Worm (Caenorhabditis elegans): Measurements from ENCODE around the gene F29A7.8.

F29A7.8 gene

ce11 chrII:2752536-2752935 lies 5.3 kb downstream of the F29A7.8 start, which contains the start of gene F29A7.6:
Gene F29A7.6 (minus strand): TSS chrII:2752611.
- TF ChIP-seq tag-97 (GFP tag; IDR thresholded peaks at IDR 0.05) (no peak), hlh-30 (tag; optimal IDR thresholded peaks at IDR 0.05; ENCODE audit: insufficient read depth) (no peak), hlh-11 (tag; optimal IDR thresholded peaks at IDR 0.05) (peak; percentile 25), T20F7.1 (GFP tag; optimal IDR thresholded peaks at IDR 0.05) (no peak), aha-1 (tag) (no peak), ceh-62 (tag; optimal IDR thresholded peaks at IDR 0.05) (no peak), sdz-12 (GFP tag; optimal IDR thresholded peaks at IDR 0.05) (no peak), tra-1 (GFP tag; IDR thresholded peaks at IDR 0.05) (0 out of 2 replicates have a peak, but pooled peaks have one; percentile 6), snpc-4 (tag; optimal IDR thresholded peaks at IDR 0.05) (no peak), gei-8 (GFP tag; optimal IDR thresholded peaks at IDR 0.05) (no peak), aly-2 (tag; optimal IDR thresholded peaks at IDR 0.05) (no peak), pqm-1 (tag; optimal IDR thresholded peaks at IDR 0.05) (no peak), ztf-7 (tag; optimal IDR thresholded peaks at IDR 0.05) (no peak), snpc-1.2 (GFP tag; IDR thresholded peaks at IDR 0.05) (no peak), ceh-44 (GFP tag; IDR thresholded peaks at IDR 0.05) (no peak), mes-2 (tag; optimal IDR thresholded peaks at IDR 0.05; ENCODE audit: poor library complexity, severe bottlenecking) (peak; percentile 97), ces-1 (GFP tag; optimal IDR thresholded peaks at IDR 0.05) (no peak), lin-38 (GFP tag; IDR thresholded peaks at IDR 0.05) (peak; percentile 98), Y75B8A.6 (GFP tag; IDR thresholded peaks at IDR 0.05) (no peak), lin-1 (GFP tag; IDR thresholded peaks at IDR 0.05) (no peak), egl-27 (tag; optimal IDR thresholded peaks at IDR 0.05) (no peak), mxl-3 (GFP tag; optimal IDR thresholded peaks at IDR 0.05) (no peak), nhr-77 (tag; optimal IDR thresholded peaks at IDR 0.05) (no peak), arid-1 (GFP tag; conservative IDR thresholded peaks at IDR 0.05) (no peak), zag-1 (tag; optimal IDR thresholded peaks at IDR 0.05) (no peak), unc-62 (GFP tag; optimal IDR thresholded peaks at IDR 0.05 in 1 of 2) (no peak), unc-62 (tag; optimal IDR thresholded peaks at IDR 0.05) (no peak), spr-3 (GFP tag; optimal IDR thresholded peaks at IDR 0.05) (no peak), nhr-41 (GFP tag; IDR thresholded peaks at IDR 0.05) (no peak), lsy-2 (tag; optimal IDR thresholded peaks at IDR 0.05) (no peak), mdl-1 (tag; optimal IDR thresholded peaks at IDR 0.05) (no peak), nhr-28 (tag; optimal IDR thresholded peaks at IDR 0.05) (peak; percentile 12), nhr-111 (GFP tag; optimal IDR thresholded peaks at IDR 0.05) (no peak), nhr-102 (tag; optimal IDR thresholded peaks at IDR 0.05) (no peak), ZK546.5 (tag; optimal IDR thresholded peaks at IDR 0.05) (no peak), nhr-11 (tag; optimal IDR thresholded peaks at IDR 0.05) (peak; percentile 10), nhr-48 (tag; optimal IDR thresholded peaks at IDR 0.05) (no peak), F44E2.7 (GFP tag; IDR thresholded peaks at IDR 0.05) (no peak), daf-16 (GFP tag; optimal IDR thresholded peaks at IDR 0.05) (no peak), daf-16 (tag; optimal IDR thresholded peaks at IDR 0.05) (no peak), skn-1 (tag; optimal IDR thresholded peaks at IDR 0.05) (no peak), daf-19 (GFP tag; conservative IDR thresholded peaks at IDR 0.05) (no peak), F37D6.2 (tag; optimal IDR thresholded peaks at IDR 0.05) (no peak), lim-7 (GFP tag; IDR thresholded peaks at IDR 0.05) (no peak), nhr-6 (tag; optimal IDR thresholded peaks at IDR 0.05) (peak; percentile 3), lir-3 (tag; optimal IDR thresholded peaks at IDR 0.05) (no peak), zfp-2 (tag; optimal IDR thresholded peaks at IDR 0.05) (no peak), lin-13 (GFP tag; optimal IDR thresholded peaks at IDR 0.05) (no peak), duxl-1 (tag; optimal IDR thresholded peaks at IDR 0.05; ENCODE audit: poor library complexity) (no peak), Y105C5A.15 (GFP tag; IDR thresholded peaks at IDR 0.05) (no peak), nhr-25 (tag; optimal IDR thresholded peaks at IDR 0.05; ENCODE audit: borderline replicate concordance, insufficient read depth) (no peak), nhr-10 (tag; optimal IDR thresholded peaks at IDR 0.05) (no peak), saeg-2 (GFP tag; IDR thresholded peaks at IDR 0.05) (no peak)
